Fruit fly (Drosophila melanogaster): ENCODE measurements around the gene CG5885.

The CG5885 gene

dm6 chr2L:9947265-9947664 lies 29.1 kb upstream of the CG5885 start, which contains the start of gene CG5853 (continued):
- TF ChIP-seq CG9437 (GFP tag; optimal IDR thresholded peaks at IDR 0.05) (no peak), Hmx (GFP tag; optimal IDR thresholded peaks at IDR 0.05) (no peak), ssp (GFP tag; IDR thresholded peaks at IDR 0.05) (no peak), Blimp-1 (GFP tag; optimal IDR thresholded peaks at IDR 0.05) (no peak), CG8924 (tag; optimal IDR thresholded peaks at IDR 0.05) (no peak), CG11695 (GFP tag; IDR thresholded peaks at IDR 0.05) (0 out of 3 replicates have a peak, but pooled peaks have one; percentile 30), Drgx (GFP tag; IDR thresholded peaks at IDR 0.05) (peak; percentile 36), fu2 (GFP tag; optimal IDR thresholded peaks at IDR 0.05) (no peak), luna (GFP tag; optimal IDR thresholded peaks at IDR 0.05) (no peak), Meics (GFP tag; optimal IDR thresholded peaks at IDR 0.05) (no peak), pros (GFP tag; optimal IDR thresholded peaks at IDR 0.05) (no peak), E2f1 (GFP tag; IDR thresholded peaks at IDR 0.05) (no peak), otp (GFP tag; IDR thresholded peaks at IDR 0.05) (no peak), sim (GFP tag; IDR thresholded peaks at IDR 0.05) (no peak), CG10321 (GFP tag; IDR thresholded peaks at IDR 0.05) (no peak), shn (GFP tag; optimal IDR thresholded peaks at IDR 0.05) (no peak), tna (GFP tag; IDR thresholded peaks at IDR 0.05; ENCODE audit: partially characterized antibody) (no peak), CG10209 (GFP tag; optimal IDR thresholded peaks at IDR 0.05) (no peak), kah (GFP tag; optimal IDR thresholded peaks at IDR 0.05) (no peak), ase (GFP tag; IDR thresholded peaks at IDR 0.05) (no peak), Bgb (GFP tag; IDR thresholded peaks at IDR 0.05; ENCODE audit: partially characterized antibody) (no peak; the same call in 1 of the 2 replicates), CG8765 (GFP tag; IDR thresholded peaks at IDR 0.05) (no peak), Hmr (GFP tag; optimal IDR thresholded peaks at IDR 0.05) (no peak), CG12942 (GFP tag; optimal IDR thresholded peaks at IDR 0.05) (no peak), Sox100B (GFP tag; optimal IDR thresholded peaks at IDR 0.05) (no peak), ewg (GFP tag; optimal IDR thresholded peaks at IDR 0.05) (no peak), CG7271 (tag; optimal IDR thresholded peaks at IDR 0.05) (no peak), CG1647 (GFP tag; optimal IDR thresholded peaks at IDR 0.05) (no peak), CG16863 (GFP tag; optimal IDR thresholded peaks at IDR 0.05) (no peak), Med (GFP tag) (peak; percentile 70), mld (GFP tag; IDR thresholded peaks at IDR 0.05; ENCODE audit: partially characterized antibody) (no peak), Opbp (GFP tag; IDR thresholded peaks at IDR 0.05; ENCODE audit: partially characterized antibody) (0 out of 3 replicates have a peak, but pooled peaks have one; percentile 7), CHES-1-like (GFP tag; optimal IDR thresholded peaks at IDR 0.05) (no peak), CG4854 (GFP tag; optimal IDR thresholded peaks at IDR 0.05) (no peak), onecut (GFP tag; IDR thresholded peaks at IDR 0.05) (no peak), CG12744 (GFP tag; optimal IDR thresholded peaks at IDR 0.05) (no peak), CG17328 (GFP tag; IDR thresholded peaks at IDR 0.05) (no peak), Jarid2 (GFP tag; optimal IDR thresholded peaks at IDR 0.05) (peak; percentile 40), Dip2 (GFP tag; IDR thresholded peaks at IDR 0.05) (no peak), gce (GFP tag; IDR thresholded peaks at IDR 0.05) (no peak), Fer2 (tag; optimal IDR thresholded peaks at IDR 0.05) (no peak), CG8359 (GFP tag; optimal IDR thresholded peaks at IDR 0.05; ENCODE audit: borderline replicate concordance) (no peak), CG14860 (GFP tag; IDR thresholded peaks at IDR 0.05; ENCODE audit: partially characterized antibody) (no peak), cg (GFP tag; optimal IDR thresholded peaks at IDR 0.05) (peak; percentile 39), CTCF (GFP tag; optimal IDR thresholded peaks at IDR 0.05) (no peak), CG18619 (GFP tag; optimal IDR thresholded peaks at IDR 0.05) (no peak), CG10565 (GFP tag; optimal IDR thresholded peaks at IDR 0.05) (no peak), dimm (GFP tag; IDR thresholded peaks at IDR 0.05) (no peak), CG6854 (GFP tag; optimal IDR thresholded peaks at IDR 0.05) (no peak), nom (GFP tag; optimal IDR thresholded peaks at IDR 0.05) (peak; percentile 74), CG14014 (GFP tag; IDR thresholded peaks at IDR 0.05) (no peak; the same call in 1 of the 2 replicates), ab (GFP tag; optimal IDR thresholded peaks at IDR 0.05) (no peak)
